Worm (Caenorhabditis elegans) whole organism, L4/young adult: ENCODE results near the gene nlp-58.
A peak's percentile ranks its signal among the peaks of the same experiment; 100 is the strongest.

Source experiments
- W03F9.2 ChIP-seq: fragments of 150-350 bp; optimal IDR thresholded peaks from 2 replicates; lab custom pipeline; 2014; ENCODE audit warnings: missing biosample characterization, missing genetic modification characterization
- dao-5 ChIP-seq: sonication (generic microtip); optimal IDR thresholded peaks from 2 replicates; lab custom pipeline; 2016; ENCODE audit warnings: missing genotype, missing genetic modification characterization, moderate library complexity, missing compliant biosample characterization
- him-1 ChIP-seq: sonication (generic microtip); optimal IDR thresholded peaks from 2 replicates; lab custom pipeline; 2016; ENCODE audit warnings: missing genotype, missing genetic modification reagents, missing genetic modification characterization, missing compliant biosample characterization

Gene nlp-58

DNA sequence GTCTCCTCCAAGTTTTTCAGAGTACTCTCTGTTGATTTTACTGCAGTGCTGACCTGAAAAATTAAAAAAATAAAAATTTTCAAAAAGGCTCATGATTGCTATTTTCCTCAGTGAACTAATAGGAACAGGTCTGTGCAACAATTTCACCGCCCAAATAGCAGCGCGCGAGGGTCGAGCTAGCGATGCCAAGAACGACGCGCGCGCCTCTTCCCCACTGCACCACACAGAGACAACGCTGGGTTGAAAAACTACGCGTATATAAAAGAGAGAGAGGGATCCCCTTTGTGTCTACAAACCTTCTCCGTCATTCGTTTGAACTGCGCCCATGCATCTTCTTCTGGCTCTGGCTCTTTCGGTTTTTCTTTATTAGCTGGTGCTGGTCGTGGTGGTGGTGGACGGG is 21.4 kb upstream of the nlp-58 start:
- TF ChIP-seq him-1 (tag; lab: Kevin White, UChicago) (peak; percentile 94), W03F9.2 (tag; lab: Kevin White, UChicago) (no peak), dao-5 (tag; lab: Kevin White, UChicago) (peak; percentile 70)

DNA sequence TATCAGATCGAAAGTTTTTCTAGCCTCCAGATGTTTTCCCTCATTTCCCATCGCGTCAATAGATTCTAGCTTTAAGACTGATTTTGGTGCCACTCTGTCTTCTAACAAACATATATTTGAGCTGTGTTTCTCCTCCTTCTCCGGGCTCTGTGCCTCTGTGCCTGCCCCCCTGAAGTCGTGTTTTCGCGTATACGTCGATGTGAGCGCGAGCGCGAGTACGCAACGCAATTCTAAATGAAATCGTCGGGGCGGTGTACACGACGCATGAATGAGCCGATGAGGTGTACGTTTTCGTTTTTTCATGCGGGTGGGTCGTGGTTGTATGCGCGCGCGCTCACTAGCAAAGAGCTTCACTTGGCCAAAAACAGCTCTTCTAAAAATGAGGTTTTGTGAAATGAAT is 17.2 kb upstream of the nlp-58 start:
- TF ChIP-seq W03F9.2 (tag; lab: Kevin White, UChicago) (no peak), dao-5 (tag; lab: Kevin White, UChicago) (no peak), him-1 (tag; lab: Kevin White, UChicago) (peak; percentile 24)

DNA sequence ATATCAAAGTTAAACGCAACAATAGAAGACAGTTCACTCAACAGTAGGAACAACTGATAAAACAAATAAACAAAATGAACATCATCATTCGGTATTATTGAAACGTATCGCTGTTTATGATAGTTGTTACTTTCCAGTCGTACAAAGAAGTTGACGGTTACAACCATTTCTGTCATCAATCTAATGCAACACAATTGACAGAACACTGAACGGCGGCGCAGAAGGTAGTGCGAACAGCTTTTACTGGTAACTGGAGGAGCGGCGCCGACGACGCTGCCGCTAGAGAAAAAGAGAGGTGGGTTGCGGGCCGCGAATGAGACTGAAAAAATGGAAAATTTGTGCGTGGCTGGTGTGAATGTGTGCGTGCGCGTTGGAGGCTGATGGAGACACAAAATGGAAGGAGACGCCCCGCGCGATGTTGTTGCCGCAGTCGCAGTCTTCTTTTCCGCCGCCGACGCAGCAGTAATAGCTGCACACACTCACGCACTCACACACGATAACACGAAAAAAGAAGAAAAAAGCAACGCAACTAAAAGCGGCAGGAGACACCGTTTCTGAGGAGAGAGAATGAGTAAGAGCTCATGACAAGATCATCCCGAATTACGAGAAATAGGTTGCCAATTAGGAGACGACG is 15.5 kb upstream of the nlp-58 start:
- peak; percentile 26 for TF ChIP-seq him-1 (tag; lab: Kevin White, UChicago)
- TF ChIP-seq W03F9.2 (tag; lab: Kevin White, UChicago) = no peak

DNA sequence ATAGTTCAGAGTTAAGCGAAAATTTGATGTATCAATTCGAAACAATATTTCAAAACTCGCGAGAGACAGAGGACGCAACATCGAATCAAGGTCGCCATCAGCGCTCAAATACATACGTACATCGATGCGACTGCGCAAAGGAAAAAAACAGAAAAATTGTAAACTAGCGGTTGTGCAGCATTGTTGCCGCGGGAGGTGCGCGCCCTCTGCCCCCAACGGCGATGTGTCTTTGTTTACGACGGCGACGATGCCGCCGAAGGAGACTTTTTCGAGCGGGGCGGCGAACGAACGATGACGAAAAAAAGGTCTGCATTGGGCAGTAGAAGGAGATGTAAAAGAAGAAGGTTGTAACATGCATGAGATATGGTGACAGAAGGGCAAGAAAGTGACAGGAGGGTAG is 14.2 kb upstream of the nlp-58 start:
- TF ChIP-seq dao-5 (tag; lab: Kevin White, UChicago) (no peak), W03F9.2 (tag; lab: Kevin White, UChicago) (no peak), him-1 (tag; lab: Kevin White, UChicago) (no peak)

DNA sequence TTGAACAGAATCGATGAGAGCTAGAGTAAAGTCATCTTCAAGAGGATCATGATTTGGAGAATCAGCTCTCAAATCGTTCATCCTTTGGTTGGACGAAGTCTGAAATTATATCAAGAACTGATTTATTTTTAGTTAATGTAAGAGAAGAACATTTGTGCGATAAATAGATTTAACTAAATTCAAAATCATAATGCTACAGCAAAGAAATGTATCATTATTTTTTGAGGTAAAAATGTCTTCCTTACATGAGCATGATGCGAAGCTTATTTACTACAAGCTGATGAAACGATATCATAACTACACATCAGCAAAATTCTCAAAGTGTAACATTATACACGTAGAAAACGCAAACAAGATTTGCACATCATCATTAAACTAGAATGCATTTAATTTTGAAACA is 13.7 kb upstream of the nlp-58 start, which contains the start of gene madf-4:
TSS of gene madf-4 (minus strand) at position 101 of the 400 bp plus-strand sequence.
- TF ChIP-seq him-1 (tag; lab: Kevin White, UChicago) (no peak), dao-5 (tag; lab: Kevin White, UChicago) (no peak), W03F9.2 (tag; lab: Kevin White, UChicago) (no peak)

DNA sequence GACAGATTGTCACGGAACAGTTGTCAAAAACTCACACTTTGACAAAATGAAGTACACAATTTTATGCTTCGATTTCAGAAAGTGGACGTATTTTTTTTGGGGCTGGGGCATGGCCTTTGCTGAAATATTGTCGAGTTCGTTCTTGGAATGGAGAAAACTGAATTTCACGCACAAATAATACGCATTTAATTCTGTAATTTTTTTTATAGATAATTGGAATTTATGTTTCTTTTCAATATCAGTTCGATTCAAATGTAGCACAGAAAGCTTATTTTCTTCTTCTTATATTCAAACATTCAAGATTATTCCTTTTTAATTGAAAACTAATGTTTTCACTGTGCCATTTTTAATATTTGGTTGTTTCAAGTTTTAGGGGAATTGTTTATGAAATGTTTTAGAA is 11.6 kb upstream of the nlp-58 start, which contains the start of gene T07C12.10:
TSS of gene T07C12.10 (minus strand) at position 101 of the 400 bp plus-strand sequence.
- TF ChIP-seq him-1 (tag; lab: Kevin White, UChicago) (no peak), W03F9.2 (tag; lab: Kevin White, UChicago) (no peak), dao-5 (tag; lab: Kevin White, UChicago) (no peak)

DNA sequence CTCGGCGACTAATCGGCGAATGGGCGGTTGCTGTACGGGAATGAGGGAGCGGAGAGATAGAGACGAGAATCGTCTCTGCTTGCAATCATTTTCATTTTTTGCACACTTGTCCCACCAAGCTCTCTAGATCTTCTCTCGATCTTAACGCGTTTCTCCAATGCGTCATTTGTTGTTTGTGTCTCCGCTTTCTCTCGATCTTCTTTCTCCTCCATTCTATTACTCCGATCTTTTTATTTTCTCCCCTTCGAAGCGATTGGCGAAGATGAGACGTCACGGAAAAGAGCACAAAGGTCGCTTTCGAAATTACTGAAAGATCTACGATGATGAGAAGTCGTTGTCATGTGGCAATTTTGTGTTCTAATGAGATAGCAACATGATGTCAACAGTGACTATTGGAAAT is 9.9 kb upstream of the nlp-58 start:
- TF ChIP-seq W03F9.2 (tag; lab: Kevin White, UChicago) = no peak
- no peak for TF ChIP-seq him-1 (tag; lab: Kevin White, UChicago)
- TF ChIP-seq dao-5 (tag; lab: Kevin White, UChicago) = no peak

DNA sequence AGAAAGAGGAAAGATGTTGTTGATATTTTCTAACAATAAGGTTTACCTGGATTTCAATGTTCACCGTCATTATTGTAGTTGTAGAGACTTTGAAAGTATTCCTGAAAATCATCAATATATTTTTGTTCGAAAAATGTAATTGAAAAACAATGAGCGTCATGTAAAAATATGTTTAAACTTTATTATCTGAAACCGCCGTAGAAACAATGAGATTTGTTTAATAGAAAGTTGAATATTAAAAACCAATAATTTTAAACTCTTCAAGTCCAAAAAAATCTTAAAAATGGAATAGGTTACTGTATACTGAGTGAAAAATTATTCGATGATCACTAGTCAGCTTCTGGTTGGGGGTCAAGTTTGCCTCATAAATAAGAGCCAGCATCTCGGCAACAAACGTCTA is 9.5 kb upstream of the nlp-58 start, which contains the start of gene anmt-3:
TSS of gene anmt-3 (minus strand) at position 101 of the 400 bp plus-strand sequence.
- no peak for TF ChIP-seq dao-5 (tag; lab: Kevin White, UChicago)
- no peak for TF ChIP-seq him-1 (tag; lab: Kevin White, UChicago)
- no peak for TF ChIP-seq W03F9.2 (tag; lab: Kevin White, UChicago)

DNA sequence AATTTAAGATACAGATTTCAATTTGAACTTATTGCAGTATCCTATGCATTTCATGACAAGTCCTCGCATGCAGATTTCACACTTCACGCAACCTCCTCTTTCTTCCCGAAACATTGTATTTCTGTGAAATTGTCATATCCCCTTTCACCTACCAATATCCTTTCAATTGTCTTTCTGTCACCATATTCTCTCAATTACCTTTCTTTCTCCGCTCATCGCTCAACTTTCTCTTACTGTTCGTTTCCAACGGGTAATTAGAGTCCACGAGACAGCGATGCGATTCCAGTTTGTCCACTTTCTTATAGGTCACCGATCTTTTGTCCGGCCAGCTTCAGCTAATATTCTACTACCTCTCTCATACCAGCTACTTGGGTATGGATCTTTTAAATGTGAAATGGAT is 3.7 kb upstream of the nlp-58 start, which contains the start of gene mam-5:
TSS of gene mam-5 (plus strand) at position 304 of the 400 bp plus-strand sequence.
- TF ChIP-seq W03F9.2 (tag; lab: Kevin White, UChicago) = no peak
- no peak for TF ChIP-seq him-1 (tag; lab: Kevin White, UChicago)
- TF ChIP-seq dao-5 (tag; lab: Kevin White, UChicago) = no peak

DNA sequence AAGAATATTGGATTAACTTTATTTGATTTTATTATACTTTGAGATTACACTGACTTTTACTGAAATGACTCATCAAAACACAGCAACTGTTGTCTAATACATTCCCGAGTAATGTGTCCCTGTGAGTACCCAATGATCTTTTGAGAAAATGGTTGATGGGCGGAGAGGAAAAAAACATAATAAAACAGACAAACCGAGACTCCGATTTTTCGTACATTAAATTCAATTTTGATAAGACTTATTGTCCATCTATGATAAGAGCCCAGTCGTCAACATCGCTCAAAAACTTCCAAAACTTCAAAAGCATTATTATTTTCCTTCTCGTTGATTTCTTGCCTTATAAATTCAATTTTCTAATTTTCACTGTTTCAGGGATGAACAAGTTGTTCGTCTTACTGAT is 2.1 kb upstream of the nlp-58 start, which contains the start of gene ttr-46:
TSS of gene ttr-46 (plus strand) at position 373 of the 400 bp plus-strand sequence.
- TF ChIP-seq dao-5 (tag; lab: Kevin White, UChicago) (no peak), W03F9.2 (tag; lab: Kevin White, UChicago) (no peak), him-1 (tag; lab: Kevin White, UChicago) (no peak)

DNA sequence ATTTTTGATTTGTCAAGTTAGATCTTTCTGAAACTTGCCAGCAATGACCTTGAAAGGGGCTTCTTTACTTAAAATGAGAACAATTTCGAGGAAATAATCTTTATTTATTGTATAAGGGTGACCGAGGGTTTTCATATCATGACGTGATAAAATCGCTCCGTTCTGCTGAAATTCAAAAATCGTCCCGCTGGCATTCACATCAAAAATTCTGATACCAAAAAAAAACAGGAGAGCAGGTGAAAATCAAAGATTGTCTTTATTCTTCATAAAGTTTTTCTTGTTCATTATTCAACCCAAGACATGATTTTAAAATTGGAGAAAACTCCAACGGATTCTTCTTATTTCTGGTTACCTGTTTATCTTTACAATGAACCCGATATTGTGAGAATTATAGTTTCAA is 4.6 kb downstream of the nlp-58 start, which contains the start of gene sre-28:
TSS of gene sre-28 (plus strand) at position 301 of the 400 bp plus-strand sequence.
- TF ChIP-seq him-1 (tag; lab: Kevin White, UChicago) (no peak), dao-5 (tag; lab: Kevin White, UChicago) (no peak), W03F9.2 (tag; lab: Kevin White, UChicago) (no peak)

DNA sequence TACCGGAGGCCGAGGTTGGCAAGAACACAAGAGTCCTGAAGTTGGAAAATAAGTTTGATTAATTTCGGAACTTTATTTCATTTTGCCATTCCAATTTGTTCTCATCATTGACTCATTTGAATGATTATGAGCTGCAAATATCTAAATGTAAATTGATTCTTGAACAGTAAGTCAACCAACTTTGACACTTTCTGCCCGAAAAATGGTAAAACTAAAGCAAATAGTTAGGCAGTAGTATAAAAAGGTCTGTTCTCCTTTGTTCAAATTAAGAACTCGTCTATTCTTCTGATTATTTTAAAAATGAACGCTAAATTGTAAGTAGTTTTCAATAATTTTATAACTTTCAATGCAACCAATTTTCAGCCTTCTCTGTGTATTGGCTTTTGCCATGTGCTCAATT is 5.7 kb downstream of the nlp-58 start, which contains the start of gene fipr-12:
TSS of gene fipr-12 (plus strand) at position 301 of the 400 bp plus-strand sequence.
- no peak for TF ChIP-seq him-1 (tag; lab: Kevin White, UChicago)
- no peak for TF ChIP-seq dao-5 (tag; lab: Kevin White, UChicago)
- TF ChIP-seq W03F9.2 (tag; lab: Kevin White, UChicago) = no peak

DNA sequence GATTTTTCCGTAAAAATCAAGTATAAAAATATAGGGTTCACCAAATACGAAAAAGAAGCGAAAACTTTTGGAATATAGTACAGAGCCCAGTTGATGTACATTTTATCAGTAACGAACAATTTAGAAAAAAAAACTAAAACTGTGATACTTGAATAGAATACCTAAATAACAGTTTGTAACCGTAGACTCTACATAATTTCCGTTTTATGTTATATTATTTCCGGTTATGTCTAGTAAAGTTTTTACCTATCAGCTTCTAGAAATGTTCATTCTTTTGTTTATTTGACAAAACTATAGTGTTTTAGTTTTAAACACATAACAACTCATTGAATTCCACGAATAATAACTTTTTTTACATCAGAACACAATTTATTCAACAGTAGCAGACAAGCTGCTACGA is 11.3 kb downstream of the nlp-58 start, which contains the start of gene srj-33:
TSS of gene srj-33 (minus strand) at position 101 of the 400 bp plus-strand sequence.
- TF ChIP-seq W03F9.2 (tag; lab: Kevin White, UChicago) = no peak
- TF ChIP-seq him-1 (tag; lab: Kevin White, UChicago) = no peak
- TF ChIP-seq dao-5 (tag; lab: Kevin White, UChicago) = no peak
